Worm (Caenorhabditis elegans): ENCODE results near the gene T08G5.1.
"Not testable (repeated sequence)": the region's sequence is repeated elsewhere in the genome, so short reads cannot be mapped to it uniquely, and the experiment has no call there.

DNA sequence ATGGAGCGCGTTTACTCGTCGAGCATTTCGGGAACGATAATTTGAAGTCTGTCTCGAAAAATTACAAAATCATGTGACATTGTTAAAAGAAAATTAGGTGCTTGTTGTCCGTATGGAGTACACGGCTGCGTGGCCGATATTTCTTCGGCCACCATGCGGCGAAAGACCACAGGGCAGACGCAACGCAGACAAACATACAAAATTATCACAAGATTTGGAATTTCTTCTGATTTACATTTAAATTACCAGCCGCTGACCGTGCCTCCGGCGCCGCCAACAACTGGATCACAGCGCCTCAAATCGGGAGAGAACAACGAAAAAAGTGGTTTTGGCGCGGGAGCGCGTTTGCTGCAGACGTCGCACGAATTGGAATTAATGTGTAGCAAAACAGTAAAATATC lies 36.5 kb downstream of the T08G5.1 start:
- TF ChIP-seq elt-3 (tag; optimal IDR thresholded peaks at IDR 0.05), result peak in 4 of 6 experiments; percentile 18 to 85 (median 64)
- TF ChIP-seq pqm-1, zag-1, sptf-1, unc-30 (tag; optimal IDR thresholded peaks at IDR 0.05): not testable (repeated sequence)
- peak; percentile 82 for TF ChIP-seq nhr-77 (tag; optimal IDR thresholded peaks at IDR 0.05)
- TF ChIP-seq lin-35 (GFP tag; optimal IDR thresholded peaks at IDR 0.05), result peak; percentile 83 to 89
- peak; percentile 93 for TF ChIP-seq lin-39 (tag; optimal IDR thresholded peaks at IDR 0.05)
- peak; percentile 92 for TF ChIP-seq lin-13 (GFP tag; optimal IDR thresholded peaks at IDR 0.05)
- TF ChIP-seq grh-1 (GFP tag; IDR thresholded peaks at IDR 0.05), result peak; percentile 99
- TF ChIP-seq aly-2 (tag; optimal IDR thresholded peaks at IDR 0.05), result peak; percentile 31
